Fruit fly (Drosophila melanogaster) whole organism, embryonic: ENCODE data around the gene simj.

Experiments used
- B-H2 ChIP-seq: fragments of 200-800 bp; sonication (Bioruptor generic); optimal IDR thresholded peaks from 2 replicates; lab custom pipeline; 2018; ENCODE audit warnings: missing biosample characterization, mild to moderate bottlenecking, missing genetic modification characterization
- Bteb2 ChIP-seq: fragments of 200-800 bp; sonication (Bioruptor generic); optimal IDR thresholded peaks from 2 replicates; lab custom pipeline; 2016; ENCODE audit warnings: missing biosample characterization, missing genetic modification characterization
- CG10147 ChIP-seq: fragments of 200-800 bp; sonication (Bioruptor generic); optimal IDR thresholded peaks from 2 replicates; lab custom pipeline; 2019; ENCODE audit warnings: missing biosample characterization, mild to moderate bottlenecking, missing genetic modification characterization, moderate library complexity
- CG10462 ChIP-seq: fragments of 200-800 bp; sonication (Bioruptor generic); optimal IDR thresholded peaks from 2 replicates; lab custom pipeline; 2016; ENCODE audit warnings: missing biosample characterization, missing genetic modification characterization
- CG12071 ChIP-seq: fragments of 200-800 bp; sonication (Bioruptor generic); optimal IDR thresholded peaks from 3 replicates; lab custom pipeline; 2018; ENCODE audit warnings: missing biosample characterization, mild to moderate bottlenecking, missing genetic modification characterization
- CG12299 ChIP-seq: fragments of 200-800 bp; sonication (Bioruptor generic); optimal IDR thresholded peaks from 2 replicates; lab custom pipeline; 2018; ENCODE audit warnings: missing biosample characterization, mild to moderate bottlenecking, missing genetic modification characterization
- CG13287 ChIP-seq: fragments of 200-800 bp; sonication (Bioruptor generic); IDR thresholded peaks from 2 replicates; pipeline ENCODE4 v1.3.6; 2022; ENCODE audit warnings: missing biosample characterization, missing genetic modification characterization; ENCODE audit not compliant: partially characterized antibody
- CG13296 ChIP-seq: fragments of 200-800 bp; sonication (Bioruptor generic); optimal IDR thresholded peaks from 3 replicates; lab custom pipeline; 2018; ENCODE audit warnings: missing biosample characterization, mild to moderate bottlenecking, missing genetic modification characterization
- CG13894 ChIP-seq: fragments of 200-800 bp; sonication (Bioruptor generic); optimal IDR thresholded peaks from 3 replicates; lab custom pipeline; 2018; ENCODE audit warnings: missing biosample characterization, mild to moderate bottlenecking, missing genetic modification characterization, moderate library complexity
- CG1602 ChIP-seq: fragments of 200-800 bp; sonication (Bioruptor generic); optimal IDR thresholded peaks from 3 replicates; lab custom pipeline; 2016; ENCODE audit warnings: missing biosample characterization, missing genetic modification characterization
- CG17186 ChIP-seq: fragments of 200-800 bp; sonication (Bioruptor generic); optimal IDR thresholded peaks from 3 replicates; lab custom pipeline; 2017; ENCODE audit warnings: missing biosample characterization, missing genetic modification reagents, missing genetic modification characterization
- CG2116 ChIP-seq: fragments of 200-800 bp; sonication (Bioruptor generic); optimal IDR thresholded peaks from 3 replicates; lab custom pipeline; 2018; ENCODE audit warnings: missing biosample characterization, mild to moderate bottlenecking, missing genetic modification characterization
- CG3281 ChIP-seq: fragments of 200-800 bp; sonication (Bioruptor generic); optimal IDR thresholded peaks from 3 replicates; lab custom pipeline; 2017; ENCODE audit warnings: missing biosample characterization, mild to moderate bottlenecking, missing genetic modification characterization
- CG34224 ChIP-seq: fragments of 200-800 bp; sonication (Bioruptor generic); IDR thresholded peaks from 3 replicates; pipeline ENCODE4 v1.3.6; 2022; ENCODE audit warnings: missing biosample characterization, missing genetic modification characterization; ENCODE audit not compliant: partially characterized antibody
- CG6791 ChIP-seq: fragments of 200-800 bp; sonication (Bioruptor generic); IDR thresholded peaks from 3 replicates; pipeline ENCODE4 v1.3.6; 2022; ENCODE audit warnings: missing biosample characterization, missing genetic modification characterization; ENCODE audit not compliant: partially characterized antibody
- CG7745 ChIP-seq: fragments of 200-800 bp; sonication (Bioruptor generic); optimal IDR thresholded peaks from 2 replicates; lab custom pipeline; 2018; ENCODE audit warnings: missing biosample characterization, mild to moderate bottlenecking, missing genetic modification characterization, moderate library complexity
- CG7786 ChIP-seq: fragments of 200-800 bp; sonication (Bioruptor generic); optimal IDR thresholded peaks from 2 replicates; lab custom pipeline; 2016; ENCODE audit warnings: missing biosample characterization, missing genetic modification characterization
- CG7963 ChIP-seq: fragments of 200-800 bp; sonication (Bioruptor generic); IDR thresholded peaks from 3 replicates; pipeline ENCODE4 v1.3.6; 2022; ENCODE audit warnings: missing biosample characterization, missing genetic modification characterization; ENCODE audit not compliant: partially characterized antibody
- CG7987 ChIP-seq: fragments of 200-800 bp; sonication (Bioruptor generic); optimal IDR thresholded peaks from 2 replicates; lab custom pipeline; 2018; ENCODE audit warnings: missing biosample characterization, mild to moderate bottlenecking, missing genetic modification characterization, moderate library complexity
- CG8290 ChIP-seq, 3 experiments: fragments of 200-800 bp; sonication (Bioruptor generic); optimal IDR thresholded peaks; 2 replicates each; lab custom pipeline; 2016 to 2019; ENCODE audit warnings: missing biosample characterization in 3 of 3, missing genetic modification characterization in 3 of 3, mild to moderate bottlenecking in 2 of 3, moderate library complexity in 1 of 3
- CG8359 ChIP-seq: fragments of 200-800 bp; sonication (Bioruptor generic); optimal IDR thresholded peaks from 2 replicates; lab custom pipeline; 2017; ENCODE audit warnings: missing biosample characterization, mild to moderate bottlenecking, missing genetic modification characterization, borderline replicate concordance
- CHES-1-like ChIP-seq: fragments of 200-800 bp; sonication (Bioruptor generic); optimal IDR thresholded peaks from 2 replicates; lab custom pipeline; 2016; ENCODE audit warnings: missing biosample characterization, missing genetic modification characterization
- Dref ChIP-seq: fragments of 200-800 bp; sonication (Bioruptor generic); IDR thresholded peaks from 2 replicates; pipeline ENCODE4 v1.3.6; 2022; ENCODE audit warnings: missing biosample characterization, missing genetic modification characterization
- Kr ChIP-seq: fragments of 200-800 bp; sonication (Bioruptor generic); optimal IDR thresholded peaks from 2 replicates; lab custom pipeline; 2017; ENCODE audit warnings: missing biosample characterization, mild to moderate bottlenecking, missing genetic modification characterization
- MESR4 ChIP-seq: fragments of 200-800 bp; sonication (Bioruptor generic); optimal IDR thresholded peaks from 2 replicates; lab custom pipeline; 2018; ENCODE audit warnings: missing biosample characterization, mild to moderate bottlenecking, missing genetic modification characterization, moderate library complexity
- Opbp ChIP-seq: fragments of 200-800 bp; sonication (Bioruptor generic); IDR thresholded peaks from 3 replicates; pipeline ENCODE4 v1.3.6; 2022; ENCODE audit warnings: missing biosample characterization, missing genetic modification characterization; ENCODE audit not compliant: partially characterized antibody
- Optix ChIP-seq: fragments of 200-800 bp; sonication (Bioruptor generic); IDR thresholded peaks from 3 replicates; pipeline ENCODE4 v1.3.6; 2022; ENCODE audit warnings: missing biosample characterization, missing genetic modification characterization
- Scr ChIP-seq: fragments of 200-800 bp; sonication (Bioruptor generic); IDR thresholded peaks from 2 replicates; pipeline ENCODE4 v1.3.6; 2022; ENCODE audit warnings: missing biosample characterization, missing genetic modification characterization; ENCODE audit not compliant: partially characterized antibody
- Sin3A ChIP-seq: fragments of >200 bp; optimal IDR thresholded peaks from 2 replicates; lab custom pipeline; 2018
- Trl ChIP-seq, 3 experiments: fragments of >200 bp in 2 of 3; fragments of 200-800 bp in 1 of 3; sonication (Bioruptor generic) in 1 of 3; optimal IDR thresholded peaks; 2 replicates in 1 of 3; 3 replicates in 2 of 3; lab custom pipeline; 2016 to 2017; ENCODE audit warnings: missing biosample characterization in 1 of 3, missing genetic modification characterization in 1 of 3
- Xbp1 ChIP-seq: fragments of 200-800 bp; sonication (Bioruptor generic); optimal IDR thresholded peaks from 3 replicates; lab custom pipeline; 2016; ENCODE audit warnings: missing biosample characterization, mild to moderate bottlenecking, missing genetic modification characterization
- amos ChIP-seq: fragments of 200-800 bp; sonication (Bioruptor generic); IDR thresholded peaks from 2 replicates; pipeline ENCODE4 v1.3.6; 2022; ENCODE audit warnings: missing biosample characterization, missing genetic modification characterization; ENCODE audit not compliant: partially characterized antibody
- ato ChIP-seq: fragments of 200-800 bp; sonication (Bioruptor generic); IDR thresholded peaks from 2 replicates; pipeline ENCODE4 v1.3.6; 2022; ENCODE audit warnings: missing biosample characterization, missing genetic modification characterization; ENCODE audit not compliant: partially characterized antibody
- bigmax ChIP-seq: fragments of 200-800 bp; sonication (Bioruptor generic); optimal IDR thresholded peaks from 2 replicates; lab custom pipeline; 2018; ENCODE audit warnings: missing biosample characterization, mild to moderate bottlenecking, missing genetic modification characterization
- caup ChIP-seq: fragments of 200-800 bp; sonication (Bioruptor generic); optimal IDR thresholded peaks from 3 replicates; lab custom pipeline; 2017; ENCODE audit warnings: missing biosample characterization, mild to moderate bottlenecking, missing genetic modification characterization, moderate library complexity; ENCODE audit not compliant: severe bottlenecking
- crp ChIP-seq, 2 experiments: fragments of 200-800 bp; sonication (Bioruptor generic); optimal IDR thresholded peaks; 2 replicates in 1 of 2; 3 replicates in 1 of 2; lab custom pipeline; 2017; ENCODE audit warnings: missing biosample characterization in 2 of 2, missing genetic modification characterization in 2 of 2, mild to moderate bottlenecking in 1 of 2, moderate library complexity in 1 of 2
- dmrt99B ChIP-seq: fragments of 200-800 bp; sonication (Bioruptor generic); optimal IDR thresholded peaks from 2 replicates; lab custom pipeline; 2018; ENCODE audit warnings: missing biosample characterization, mild to moderate bottlenecking, missing genetic modification characterization, moderate library complexity
- gfzf ChIP-seq: fragments of 200-800 bp; sonication (Bioruptor generic); optimal IDR thresholded peaks from 2 replicates; lab custom pipeline; 2016; ENCODE audit warnings: missing biosample characterization, mild to moderate bottlenecking, missing genetic modification characterization, moderate library complexity
- gro ChIP-seq: fragments of 200-800 bp; sonication (Bioruptor generic); optimal IDR thresholded peaks from 2 replicates; lab custom pipeline; 2016; ENCODE audit warnings: missing biosample characterization, missing genetic modification characterization
- ind ChIP-seq: fragments of 200-800 bp; sonication (Bioruptor generic); optimal IDR thresholded peaks from 3 replicates; lab custom pipeline; 2016; ENCODE audit warnings: missing biosample characterization, missing genetic modification characterization
- knrl ChIP-seq: fragments of 200-800 bp; sonication (Bioruptor generic); IDR thresholded peaks from 3 replicates; pipeline ENCODE4 v1.3.6; 2022; ENCODE audit warnings: missing biosample characterization, missing genetic modification characterization; ENCODE audit not compliant: partially characterized antibody
- lab ChIP-seq: fragments of 200-800 bp; sonication (Bioruptor generic); optimal IDR thresholded peaks from 3 replicates; lab custom pipeline; 2017; ENCODE audit warnings: missing biosample characterization, missing genetic modification characterization, mild to moderate bottlenecking, moderate library complexity, missing genetic modification reagents
- lilli ChIP-seq: fragments of 200-800 bp; sonication (Bioruptor generic); optimal IDR thresholded peaks from 3 replicates; lab custom pipeline; 2016; ENCODE audit warnings: missing biosample characterization, missing genetic modification characterization
- p53 ChIP-seq: fragments of 200-800 bp; sonication (Bioruptor generic); optimal IDR thresholded peaks from 2 replicates; lab custom pipeline; 2016; ENCODE audit warnings: missing biosample characterization, missing genetic modification characterization
- psq ChIP-seq: fragments of 200-800 bp; sonication (Bioruptor generic); optimal IDR thresholded peaks from 2 replicates; lab custom pipeline; 2017; ENCODE audit warnings: missing biosample characterization, missing genetic modification characterization
- vfl ChIP-seq: fragments of 200-800 bp; sonication (Bioruptor generic); optimal IDR thresholded peaks from 2 replicates; lab custom pipeline; 2016; ENCODE audit warnings: missing biosample characterization, missing genetic modification characterization

Gene simj

DNA sequence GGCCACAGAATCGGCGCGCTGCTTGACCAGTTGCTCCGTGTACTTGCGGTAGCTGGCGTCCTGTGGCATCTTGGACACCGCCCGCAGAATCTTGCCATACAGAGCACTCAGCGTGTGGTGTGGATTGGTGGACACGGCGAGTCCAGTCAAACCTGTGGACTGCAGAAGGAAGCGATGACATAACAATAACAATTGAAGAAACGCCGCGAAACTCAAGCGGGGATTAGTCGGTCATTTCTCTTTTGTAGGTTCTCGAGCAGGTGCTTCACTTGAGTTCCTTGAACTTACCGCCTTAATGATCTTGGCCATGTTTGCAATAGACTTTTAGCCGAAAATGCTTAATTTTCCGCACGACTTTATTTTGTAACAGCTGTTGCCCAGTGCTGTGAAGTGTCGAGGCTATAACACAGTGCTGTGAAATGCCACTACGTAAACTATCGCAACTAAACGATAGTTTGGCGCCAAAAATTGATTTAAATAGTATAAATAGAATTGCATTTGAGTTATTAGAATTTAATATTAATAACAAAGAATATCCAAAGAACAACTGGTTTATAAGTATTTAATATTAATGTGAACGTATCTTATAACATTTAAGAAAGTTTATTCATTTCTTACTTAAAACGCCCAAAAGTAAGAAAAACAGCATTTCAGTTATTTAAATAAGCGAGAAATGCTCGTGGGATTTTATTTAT lies 29.3 kb downstream of the simj start, which contains the start of gene ND-13B (continued):
- TF ChIP-seq Optix (GFP tag; lab: Robert Waterston, UW) (no peak), CG13894 (peak; percentile 24), Dref (GFP tag; lab: Robert Waterston, UW) (no peak), CG12299 (tag; lab: Kevin White, UChicago) (no peak), CG2116 (GFP tag; lab: Kevin White, UChicago) (peak; percentile 1), CHES-1-like (GFP tag; lab: Kevin White, UChicago) (peak; percentile 18), CG10147 (GFP tag; lab: Kevin White, UChicago) (peak; percentile 38), B-H2 (GFP tag; lab: Kevin White, UChicago) (peak; percentile 42), vfl (GFP tag; lab: Kevin White, UChicago) (no peak), CG7786 (peak; percentile 6), Scr (peak; percentile 76), CG7987 (GFP tag; lab: Kevin White, UChicago) (peak; percentile 33), CG13296 (GFP tag; lab: Kevin White, UChicago) (peak; percentile 6), gfzf (GFP tag; lab: Kevin White, UChicago) (peak; percentile 11), CG13287 (peak; percentile 85), Sin3A (lab: Kevin White, UChicago) (peak; percentile 28), p53 (GFP tag; lab: Kevin White, UChicago) (no peak), CG10462 (no peak), lilli (GFP tag; lab: Kevin White, UChicago) (peak; percentile 21), Bteb2 (GFP tag; lab: Kevin White, UChicago) (peak; percentile 0), ind (GFP tag; lab: Kevin White, UChicago) (peak; percentile 31), Trl (optimal IDR thresholded peaks at IDR 0.05; lab: Kevin White, UChicago) (no peak), Trl (GFP tag; optimal IDR thresholded peaks at IDR 0.05; lab: Kevin White, UChicago) (no peak), caup (GFP tag; lab: Kevin White, UChicago) (peak; percentile 67), knrl (GFP tag; lab: Robert Waterston, UW) (peak; percentile 62; the same call in 2 of the 3 replicates), CG7745 (peak; percentile 52), ato (GFP tag; lab: Robert Waterston, UW) (peak; percentile 57; the same call in 1 of the 2 replicates), CG8290 (GFP tag; optimal IDR thresholded peaks at IDR 0.05; lab: Kevin White, UChicago) (no peak), CG8290 (tag; optimal IDR thresholded peaks at IDR 0.05; lab: Kevin White, UChicago) (peak in 1 of 2 experiments; percentile 42), CG34224 (GFP tag; lab: Robert Waterston, UW) (peak; percentile 85), CG3281 (GFP tag; lab: Kevin White, UChicago) (peak; percentile 41), dmrt99B (tag; lab: Kevin White, UChicago) (no peak), amos (GFP tag; lab: Robert Waterston, UW) (peak; percentile 77; the same call in 1 of the 2 replicates), crp (GFP tag; optimal IDR thresholded peaks at IDR 0.05; lab: Kevin White, UChicago) (peak; percentile 48 to 91), gro (no peak), psq (GFP tag; lab: Kevin White, UChicago) (no peak), CG17186 (GFP tag; lab: Kevin White, UChicago) (peak; percentile 30), CG12071 (GFP tag; lab: Kevin White, UChicago) (no peak), lab (GFP tag; lab: Kevin White, UChicago) (peak; percentile 67), CG6791 (peak; percentile 85), Kr (GFP tag; lab: Kevin White, UChicago) (no peak), CG7963 (GFP tag; lab: Robert Waterston, UW) (peak; percentile 67; the same call in 2 of the 3 replicates), CG1602 (GFP tag; lab: Kevin White, UChicago) (no peak), CG8359 (GFP tag; lab: Kevin White, UChicago) (no peak), Opbp (GFP tag; lab: Robert Waterston, UW) (peak; percentile 70; the same call in 1 of the 3 replicates), MESR4 (peak; percentile 42), bigmax (GFP tag; lab: Kevin White, UChicago) (no peak), Xbp1 (peak; percentile 4)
